Worm (Caenorhabditis elegans) whole organism, midembryonic: ENCODE results near the gene C35B1.2.
"Not testable (repeated sequence)": the region's sequence is repeated elsewhere in the genome, so short reads cannot be mapped to it uniquely, and the experiment has no call there.

Source experiments
- T22C8.4 ChIP-seq: fragments of 200-800 bp; sonication (Bioruptor generic); IDR thresholded peaks from 2 replicates; pipeline ENCODE4 v1.3.6; 2022; ENCODE audit warnings: missing genetic modification characterization, missing compliant biosample characterization
- cog-1 ChIP-seq: sonication (generic microtip); optimal IDR thresholded peaks from 2 replicates; lab custom pipeline; 2016; ENCODE audit warnings: missing genetic modification characterization, missing compliant biosample characterization
- flt-1 ChIP-seq: fragments of 200-800 bp; sonication (Bioruptor generic); IDR thresholded peaks from 2 replicates; pipeline ENCODE4 v1.3.6; 2022; ENCODE audit warnings: missing genetic modification characterization, missing compliant biosample characterization
- klf-2 ChIP-seq: fragments of 200-800 bp; sonication (Bioruptor generic); conservative IDR thresholded peaks from 2 replicates; pipeline ENCODE4 v1.3.6; 2022; ENCODE audit warnings: missing genetic modification reagents, missing genetic modification characterization, missing compliant biosample characterization
- med-1 ChIP-seq: sonication (generic microtip); optimal IDR thresholded peaks from 2 replicates; lab custom pipeline; 2017; ENCODE audit warnings: missing genetic modification characterization, mild to moderate bottlenecking, missing compliant biosample characterization, antibody characterized with exemption, missing genetic modification reagents; ENCODE audit not compliant: insufficient read depth
- ref-1 ChIP-seq: fragments of 200-800 bp; sonication (Bioruptor generic); conservative IDR thresholded peaks from 2 replicates; pipeline ENCODE4 v1.3.6; 2022; ENCODE audit warnings: missing genetic modification reagents, missing genetic modification characterization, missing compliant biosample characterization
- tab-1 ChIP-seq: fragments of 200-800 bp; sonication (Bioruptor generic); IDR thresholded peaks from 2 replicates; pipeline ENCODE4 v1.3.6; 2022; ENCODE audit warnings: missing genetic modification characterization, missing compliant biosample characterization
- ztf-23 ChIP-seq: fragments of 200-800 bp; sonication (Bioruptor generic); IDR thresholded peaks from 2 replicates; pipeline ENCODE4 v1.3.6; 2022; ENCODE audit warnings: missing genetic modification reagents, missing genetic modification characterization, missing compliant biosample characterization
- ztf-29 ChIP-seq: fragments of 200-800 bp; sonication (Bioruptor generic); IDR thresholded peaks from 2 replicates; pipeline ENCODE4 v1.3.6; 2022; ENCODE audit warnings: missing genetic modification reagents, missing genetic modification characterization, missing compliant biosample characterization

Gene C35B1.2

ce11 chrIV:4108767-4109166, 22.8 kb downstream of the C35B1.2 start, which contains the start of gene C35B1.7:
Gene C35B1.7 (plus strand): TSS chrIV:4109067.
- TF ChIP-seq klf-2 (GFP tag; lab: Robert Waterston, UW) (no peak), tab-1 (GFP tag; lab: Robert Waterston, UW) (no peak), med-1 (no peak)

- TF ChIP-seq tab-1 (GFP tag; lab: Robert Waterston, UW) (no peak), flt-1 (GFP tag; lab: Robert Waterston, UW) (no peak), T22C8.4 (GFP tag; lab: Robert Waterston, UW) (no peak), klf-2 (GFP tag; lab: Robert Waterston, UW) (no peak), ztf-23 (GFP tag; lab: Robert Waterston, UW) (no peak), ref-1 (GFP tag; lab: Robert Waterston, UW) (no peak), cog-1 (no peak), ztf-29 (GFP tag; lab: Robert Waterston, UW) (no peak), med-1 (no peak)
Observed at ce11 chrIV:4112387-4112786, 26.4 kb downstream of the C35B1.2 start, which contains the start of gene F49F1.14. Gene F49F1.14 (minus strand): TSS chrIV:4112487.

ce11 chrIV:4114526-4114925, 28.5 kb downstream of the C35B1.2 start, which contains the start of gene F49F1.15:
Gene F49F1.15 (minus strand): TSS chrIV:4114626.
- TF ChIP-seq ztf-29 (GFP tag; lab: Robert Waterston, UW) (no peak), T22C8.4 (GFP tag; lab: Robert Waterston, UW) (no peak), med-1 (no peak), flt-1 (GFP tag; lab: Robert Waterston, UW) (no peak), tab-1 (GFP tag; lab: Robert Waterston, UW) (no peak), ref-1 (GFP tag; lab: Robert Waterston, UW) (no peak), cog-1 (no peak), klf-2 (GFP tag; lab: Robert Waterston, UW) (no peak), ztf-23 (GFP tag; lab: Robert Waterston, UW) (no peak)

- no peak for TF ChIP-seq med-1
- TF ChIP-seq cog-1: no peak
- no peak for TF ChIP-seq tab-1 (GFP tag; lab: Robert Waterston, UW)
- no peak for TF ChIP-seq flt-1 (GFP tag; lab: Robert Waterston, UW)
- TF ChIP-seq ref-1 (GFP tag; lab: Robert Waterston, UW): no peak
- TF ChIP-seq ztf-23 (GFP tag; lab: Robert Waterston, UW): no peak
Observed at ce11 chrIV:4115634-4116033, 29.6 kb downstream of the C35B1.2 start, which contains the start of the genes F49F1.4 and F49F1.2. Gene F49F1.4 (minus strand): TSS chrIV:4115734. Gene F49F1.2 (plus strand): TSS chrIV:4115943.

- no peak for TF ChIP-seq cog-1
- no peak for TF ChIP-seq flt-1 (GFP tag; lab: Robert Waterston, UW)
- no peak for TF ChIP-seq ztf-23 (GFP tag; lab: Robert Waterston, UW)
- TF ChIP-seq ztf-29 (GFP tag; lab: Robert Waterston, UW): no peak
- no peak for TF ChIP-seq T22C8.4 (GFP tag; lab: Robert Waterston, UW)
- TF ChIP-seq klf-2 (GFP tag; lab: Robert Waterston, UW): no peak
- no peak for TF ChIP-seq med-1
- no peak for TF ChIP-seq tab-1 (GFP tag; lab: Robert Waterston, UW)
- no peak for TF ChIP-seq ref-1 (GFP tag; lab: Robert Waterston, UW)
Observed at ce11 chrIV:4117432-4117831, 31.4 kb downstream of the C35B1.2 start, which contains the start of gene drd-50. Gene drd-50 (plus strand): TSS chrIV:4117732.

- TF ChIP-seq ztf-23 (GFP tag; lab: Robert Waterston, UW) (no peak), klf-2 (GFP tag; lab: Robert Waterston, UW) (no peak), ztf-29 (GFP tag; lab: Robert Waterston, UW) (no peak), ref-1 (GFP tag; lab: Robert Waterston, UW) (no peak), cog-1 (no peak), med-1 (no peak), tab-1 (GFP tag; lab: Robert Waterston, UW) (no peak), flt-1 (GFP tag; lab: Robert Waterston, UW) (no peak), T22C8.4 (GFP tag; lab: Robert Waterston, UW) (no peak)
Observed at ce11 chrIV:4120263-4120662, 34.3 kb downstream of the C35B1.2 start, which contains the start of gene F49F1.5. Gene F49F1.5 (minus strand): TSS chrIV:4120415.

- TF ChIP-seq ztf-23 (GFP tag; lab: Robert Waterston, UW) (no peak), tab-1 (GFP tag; lab: Robert Waterston, UW) (no peak), med-1 (no peak), ref-1 (GFP tag; lab: Robert Waterston, UW) (no peak), ztf-29 (GFP tag; lab: Robert Waterston, UW) (no peak), flt-1 (GFP tag; lab: Robert Waterston, UW) (no peak), T22C8.4 (GFP tag; lab: Robert Waterston, UW) (no peak), cog-1 (no peak), klf-2 (GFP tag; lab: Robert Waterston, UW) (no peak)
Observed at ce11 chrIV:4121055-4121454, 35.0 kb downstream of the C35B1.2 start.

ce11 chrIV:4123083-4123482, 37.1 kb downstream of the C35B1.2 start, which contains the start of gene mul-1:
Gene mul-1 (minus strand): TSS chrIV:4123166.
- TF ChIP-seq ref-1 (GFP tag; lab: Robert Waterston, UW): no peak
- no peak for TF ChIP-seq tab-1 (GFP tag; lab: Robert Waterston, UW)
- TF ChIP-seq klf-2 (GFP tag; lab: Robert Waterston, UW): no peak
- no peak for TF ChIP-seq med-1
- no peak for TF ChIP-seq flt-1 (GFP tag; lab: Robert Waterston, UW)
- TF ChIP-seq cog-1: no peak
- TF ChIP-seq ztf-23 (GFP tag; lab: Robert Waterston, UW): no peak
- TF ChIP-seq ztf-29 (GFP tag; lab: Robert Waterston, UW): no peak
- no peak for TF ChIP-seq T22C8.4 (GFP tag; lab: Robert Waterston, UW)

- not testable (repeated sequence) for TF ChIP-seq T22C8.4, ztf-29, ztf-23 (GFP tag; lab: Robert Waterston, UW)
Observed at ce11 chrIV:4125657-4126056, 39.6 kb downstream of the C35B1.2 start, which contains the start of gene F49F1.7. Gene F49F1.7 (minus strand): TSS chrIV:4125757.

- TF ChIP-seq cog-1 (no peak), med-1 (no peak), klf-2 (GFP tag; lab: Robert Waterston, UW) (no peak), flt-1 (GFP tag; lab: Robert Waterston, UW) (no peak), ref-1 (GFP tag; lab: Robert Waterston, UW) (no peak), ztf-23 (GFP tag; lab: Robert Waterston, UW) (no peak), ztf-29 (GFP tag; lab: Robert Waterston, UW) (no peak), tab-1 (GFP tag; lab: Robert Waterston, UW) (no peak), T22C8.4 (GFP tag; lab: Robert Waterston, UW) (no peak)
Observed at ce11 chrIV:4135744-4136143, 49.7 kb downstream of the C35B1.2 start, which contains the start of gene F49F1.17. Gene F49F1.17 (minus strand): TSS chrIV:4135844.
